Worm (Caenorhabditis elegans): ENCODE data around the gene acc-4.

Gene acc-4

DNA sequence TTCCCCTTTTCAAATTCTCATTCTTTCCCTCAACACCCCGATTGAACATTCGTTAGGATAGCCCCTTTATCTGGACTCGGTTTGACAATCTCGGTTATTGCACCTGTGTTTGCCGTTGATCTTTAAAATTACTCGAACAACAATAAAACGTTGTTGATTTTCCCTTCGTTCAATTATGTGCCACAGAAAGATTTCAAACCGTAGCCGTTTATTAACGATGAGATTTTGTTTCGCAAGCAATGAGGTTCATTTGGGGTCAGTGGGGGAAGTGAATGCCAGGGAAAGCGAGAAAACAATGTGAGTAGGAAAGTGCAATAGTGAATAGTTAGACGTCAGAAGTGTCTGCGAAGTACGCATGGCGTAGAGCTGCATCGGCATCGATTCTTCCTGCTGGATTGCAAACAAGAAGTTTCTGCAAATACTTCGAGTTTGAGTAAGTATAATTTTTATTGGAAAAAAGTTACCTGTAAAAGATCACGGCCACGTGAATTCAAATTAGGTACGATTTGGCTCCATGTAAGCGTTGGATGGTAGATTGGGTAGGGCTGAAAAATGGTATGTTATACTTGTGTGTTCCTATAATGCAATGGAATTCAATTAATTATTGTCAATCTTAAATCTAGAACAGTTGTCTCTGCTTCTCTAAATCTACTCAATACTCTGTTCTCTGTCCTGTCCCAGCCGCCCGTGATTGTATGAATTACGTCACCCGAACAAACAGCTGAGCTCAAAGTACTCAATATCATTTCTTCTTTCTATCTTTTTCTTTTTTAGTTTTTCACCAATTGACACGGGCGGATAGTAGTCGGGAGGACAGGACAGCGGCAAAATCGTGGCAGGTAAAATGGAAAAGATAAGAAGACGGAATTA, 19.2 kb downstream of the acc-4 start, which contains the start of gene kel-3:
Gene kel-3, plus strand, starts transcription at position 328 of the 870 bp plus-strand sequence.
- peak; percentile 60 for TF ChIP-seq nhr-6 (tag; optimal IDR thresholded peaks at IDR 0.05)
- TF ChIP-seq nhr-11 (tag; optimal IDR thresholded peaks at IDR 0.05), result peak; percentile 64
- TF ChIP-seq gmeb-1 (tag; optimal IDR thresholded peaks at IDR 0.05), result peak; percentile 60
- TF ChIP-seq nhr-129 (tag; optimal IDR thresholded peaks at IDR 0.05), result peak; percentile 85
- 0 out of 2 replicates have a peak, but pooled peaks have one; percentile 20 for TF ChIP-seq ztf-1 (GFP tag; conservative IDR thresholded peaks at IDR 0.05)
- peak; percentile 54 for TF ChIP-seq Y55F3AM.14 (GFP tag; optimal IDR thresholded peaks at IDR 0.05)
- peak; percentile 28 for TF ChIP-seq egl-27 (tag; optimal IDR thresholded peaks at IDR 0.05)
- peak; percentile 56 for TF ChIP-seq C34F6.9 (tag; optimal IDR thresholded peaks at IDR 0.05)
- peak; percentile 63 for TF ChIP-seq zag-1 (tag; optimal IDR thresholded peaks at IDR 0.05)
- TF ChIP-seq ama-1 (optimal IDR thresholded peaks at IDR 0.05), result peak; percentile 96
- peak; percentile 83 for TF ChIP-seq F13H6.1 (tag; optimal IDR thresholded peaks at IDR 0.05)
- TF ChIP-seq aly-2 (tag; optimal IDR thresholded peaks at IDR 0.05), result peak; percentile 8
- TF ChIP-seq nhr-25 (tag; optimal IDR thresholded peaks at IDR 0.05), result peak; percentile 53
- peak; percentile 69 for TF ChIP-seq lin-13 (GFP tag; optimal IDR thresholded peaks at IDR 0.05)
- peak; percentile 90 for TF ChIP-seq crh-2 (tag; optimal IDR thresholded peaks at IDR 0.05)
- no peak for TF ChIP-seq elt-3 (tag; optimal IDR thresholded peaks at IDR 0.05)
- TF ChIP-seq nhr-77 (tag; optimal IDR thresholded peaks at IDR 0.05), result peak; percentile 23
- peak; percentile 56 for TF ChIP-seq ZK546.5 (tag; optimal IDR thresholded peaks at IDR 0.05)
- peak; percentile 66 for TF ChIP-seq sma-3 (GFP tag; optimal IDR thresholded peaks at IDR 0.05)
- TF ChIP-seq fos-1 (tag; optimal IDR thresholded peaks at IDR 0.05), result peak; percentile 63
- TF ChIP-seq nhr-23 (tag; optimal IDR thresholded peaks at IDR 0.05), result no peak
- peak; percentile 14 for TF ChIP-seq unc-55 (GFP tag; optimal IDR thresholded peaks at IDR 0.05)
- peak; percentile 38 to 82 for TF ChIP-seq lsy-2 (tag; optimal IDR thresholded peaks at IDR 0.05)
- TF ChIP-seq sma-9 (GFP tag; optimal IDR thresholded peaks at IDR 0.05), result peak; percentile 92
- no peak for TF ChIP-seq sma-9 (tag; optimal IDR thresholded peaks at IDR 0.05)
- TF ChIP-seq mdl-1 (tag; optimal IDR thresholded peaks at IDR 0.05), result peak in 1 of 2 experiments; percentile 42
- no peak for TF ChIP-seq elt-1 (tag; optimal IDR thresholded peaks at IDR 0.05)
- TF ChIP-seq dmd-4 (tag; optimal IDR thresholded peaks at IDR 0.05), result no peak
- peak; percentile 33 for TF ChIP-seq nhr-10 (tag; optimal IDR thresholded peaks at IDR 0.05)
- TF ChIP-seq nhr-237 (tag; optimal IDR thresholded peaks at IDR 0.05), result peak; percentile 20
- no peak for TF ChIP-seq lin-11 (tag; optimal IDR thresholded peaks at IDR 0.05)
- TF ChIP-seq blmp-1 (tag; optimal IDR thresholded peaks at IDR 0.05; ENCODE audit: insufficient read depth), result peak; percentile 53
- peak; percentile 77 for TF ChIP-seq ztf-4 (tag; optimal IDR thresholded peaks at IDR 0.05)
- peak; percentile 26 for TF ChIP-seq sem-4 (tag; optimal IDR thresholded peaks at IDR 0.05)
- TF ChIP-seq ceh-16 (tag; optimal IDR thresholded peaks at IDR 0.05), result no peak
- TF ChIP-seq ztf-11 (tag; optimal IDR thresholded peaks at IDR 0.05), result no peak
- TF ChIP-seq nhr-12 (tag; optimal IDR thresholded peaks at IDR 0.05), result no peak
- peak; percentile 86 for TF ChIP-seq nhr-21 (tag; optimal IDR thresholded peaks at IDR 0.05)

DNA sequence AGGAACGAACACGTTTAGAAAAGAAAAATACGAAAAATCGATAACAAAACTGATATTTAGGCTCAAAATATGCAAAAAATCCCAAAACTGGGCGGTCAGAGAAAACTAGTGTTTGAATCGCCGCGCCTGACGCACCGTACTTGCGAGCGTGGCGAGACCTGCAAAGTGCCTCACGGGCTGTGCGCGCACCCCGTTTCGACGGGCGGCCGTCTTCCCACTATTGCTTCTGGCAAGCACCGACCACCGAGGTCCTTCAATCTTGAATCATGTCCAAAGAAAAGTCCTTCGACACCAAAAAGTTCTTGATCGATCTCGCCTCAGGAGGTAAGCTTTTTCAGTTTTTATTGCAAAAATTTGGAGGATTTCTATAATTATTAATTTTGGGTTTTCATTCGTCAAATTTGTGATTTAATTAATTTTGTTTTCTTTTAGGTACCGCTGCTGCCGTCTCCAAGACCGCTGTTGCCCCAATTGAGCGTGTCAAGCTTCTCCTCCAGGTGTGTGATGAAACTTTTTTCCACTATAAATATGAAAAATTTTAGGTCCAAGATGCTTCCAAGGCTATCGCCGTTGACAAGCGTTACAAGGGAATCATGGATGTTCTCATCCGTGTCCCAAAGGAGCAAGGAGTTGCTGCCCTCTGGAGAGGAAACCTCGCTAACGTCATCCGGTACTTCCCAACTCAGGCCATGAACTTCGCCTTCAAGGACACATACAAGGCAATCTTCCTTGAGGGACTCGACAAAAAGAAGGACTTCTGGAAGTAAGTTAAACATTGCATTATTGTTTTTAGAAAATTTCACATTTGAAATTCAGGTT, 20.8 kb downstream of the acc-4 start, which contains the start of gene ant-1.1:
Gene ant-1.1, plus strand, starts transcription at position 199 of the 819 bp plus-strand sequence.
- TF ChIP-seq blmp-1 (tag; optimal IDR thresholded peaks at IDR 0.05; ENCODE audit: insufficient read depth) (peak; percentile 68), mbf-1 (tag; optimal IDR thresholded peaks at IDR 0.05) (no peak), nhr-129 (tag; optimal IDR thresholded peaks at IDR 0.05) (peak; percentile 91), nhr-21 (tag; optimal IDR thresholded peaks at IDR 0.05) (peak; percentile 93), nhr-11 (tag; optimal IDR thresholded peaks at IDR 0.05) (no peak), nhr-23 (tag; optimal IDR thresholded peaks at IDR 0.05) (no peak), nhr-25 (tag; optimal IDR thresholded peaks at IDR 0.05) (peak; percentile 95), C34F6.9 (tag; optimal IDR thresholded peaks at IDR 0.05) (peak; percentile 89), crh-2 (tag; optimal IDR thresholded peaks at IDR 0.05) (peak; percentile 94), unc-55 (GFP tag; optimal IDR thresholded peaks at IDR 0.05) (peak; percentile 97), nhr-237 (tag; optimal IDR thresholded peaks at IDR 0.05) (peak; percentile 46), unc-62 (GFP tag; optimal IDR thresholded peaks at IDR 0.05) (peak; percentile 66), fos-1 (tag; optimal IDR thresholded peaks at IDR 0.05) (peak; percentile 52), elt-3 (tag; optimal IDR thresholded peaks at IDR 0.05) (no peak), unc-39 (tag; optimal IDR thresholded peaks at IDR 0.05) (no peak), lsy-2 (tag; optimal IDR thresholded peaks at IDR 0.05) (peak; percentile 99), dmd-4 (tag; optimal IDR thresholded peaks at IDR 0.05) (no peak), ZK546.5 (tag; optimal IDR thresholded peaks at IDR 0.05) (peak; percentile 99), peb-1 (tag; optimal IDR thresholded peaks at IDR 0.05) (no peak), egl-27 (tag; optimal IDR thresholded peaks at IDR 0.05) (peak; percentile 62), nhr-10 (tag; optimal IDR thresholded peaks at IDR 0.05) (peak; percentile 44), mdl-1 (tag; optimal IDR thresholded peaks at IDR 0.05) (peak in 1 of 2 experiments; percentile 30), lin-39 (tag; optimal IDR thresholded peaks at IDR 0.05) (no peak), Y55F3AM.14 (GFP tag; optimal IDR thresholded peaks at IDR 0.05) (peak; percentile 86), ztf-4 (tag; optimal IDR thresholded peaks at IDR 0.05) (peak; percentile 90), nhr-6 (tag; optimal IDR thresholded peaks at IDR 0.05) (peak; percentile 81), sma-9 (GFP tag; optimal IDR thresholded peaks at IDR 0.05) (peak; percentile 91), sma-9 (tag; optimal IDR thresholded peaks at IDR 0.05) (no peak), alr-1 (tag; optimal IDR thresholded peaks at IDR 0.05) (no peak), skn-1 (tag; optimal IDR thresholded peaks at IDR 0.05) (no peak), lin-11 (tag; optimal IDR thresholded peaks at IDR 0.05) (peak; percentile 97), nhr-77 (tag; optimal IDR thresholded peaks at IDR 0.05) (peak; percentile 36), lin-13 (GFP tag; optimal IDR thresholded peaks at IDR 0.05) (peak; percentile 96), aly-2 (tag; optimal IDR thresholded peaks at IDR 0.05) (no peak)

Data from whole organism, L2 larva.